Worm (Caenorhabditis elegans): ENCODE measurements around the gene cht-1.

ce11 chrX:3393562-3393961, 6.3 kb downstream of the cht-1 start, which contains the start of gene slcf-2:
- TF ChIP-seq T22C8.4 (GFP tag; IDR thresholded peaks at IDR 0.05) (no peak), med-1 (GFP tag; optimal IDR thresholded peaks at IDR 0.05; ENCODE audit: insufficient read depth) (no peak), ref-1 (GFP tag; conservative IDR thresholded peaks at IDR 0.05) (no peak), flt-1 (GFP tag; IDR thresholded peaks at IDR 0.05) (no peak), ztf-23 (GFP tag; IDR thresholded peaks at IDR 0.05) (no peak), ztf-29 (GFP tag; IDR thresholded peaks at IDR 0.05) (no peak), klf-2 (GFP tag; conservative IDR thresholded peaks at IDR 0.05) (no peak)

Measured in whole organism, midembryonic.